Fruit fly (Drosophila melanogaster): ENCODE results near the gene CG33178.

Gene CG33178

DNA sequence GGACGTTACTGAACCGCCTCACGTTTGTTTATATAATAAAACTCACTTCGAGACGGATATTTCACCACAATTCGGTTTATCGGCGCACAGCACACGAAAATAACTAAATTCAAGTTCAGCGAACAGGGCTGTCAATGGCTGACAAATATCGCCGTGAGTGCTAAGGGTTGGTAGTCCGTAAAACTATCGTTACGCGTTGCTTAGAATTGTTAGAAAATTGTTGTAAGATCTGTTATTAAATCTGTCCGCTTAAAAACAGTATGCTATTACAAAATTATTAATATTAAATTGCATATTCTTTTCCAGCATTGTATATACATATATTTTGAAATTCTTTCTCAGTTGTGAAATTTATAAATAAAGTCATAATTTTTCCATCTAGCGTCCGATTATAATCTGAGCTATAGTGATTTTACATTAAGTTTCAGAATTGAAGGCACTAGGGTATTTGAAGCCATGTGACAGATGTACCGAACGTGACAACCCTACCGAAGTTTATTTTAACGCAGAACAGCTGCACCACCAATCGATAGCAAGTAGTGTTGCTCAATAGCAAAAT lies 2.0 kb downstream of the CG33178 start, which contains the start of gene Cox17 (continued):
- TF ChIP-seq CG12071 (GFP tag; optimal IDR thresholded peaks at IDR 0.05), result peak; percentile 20
- peak; percentile 82 for TF ChIP-seq CG17829 (tag; optimal IDR thresholded peaks at IDR 0.05)
- peak; percentile 65 for TF ChIP-seq Deaf1 (tag; optimal IDR thresholded peaks at IDR 0.05)
- TF ChIP-seq CG1602 (GFP tag; optimal IDR thresholded peaks at IDR 0.05), result peak; percentile 77
- peak; percentile 85 for TF ChIP-seq CG8924 (tag; optimal IDR thresholded peaks at IDR 0.05)
- TF ChIP-seq Mad (GFP tag; optimal IDR thresholded peaks at IDR 0.05), result peak; percentile 72
- no peak for TF ChIP-seq pros (GFP tag; optimal IDR thresholded peaks at IDR 0.05)
- TF ChIP-seq Ravus (GFP tag; IDR thresholded peaks at IDR 0.05), result no peak
- peak; percentile 55 for TF ChIP-seq run (tag; optimal IDR thresholded peaks at IDR 0.05)
- peak; percentile 71; the same call in 2 of the 3 replicates for TF ChIP-seq CG11695 (GFP tag; IDR thresholded peaks at IDR 0.05)
- peak; percentile 69 for TF ChIP-seq Usf (GFP tag; optimal IDR thresholded peaks at IDR 0.05)
- TF ChIP-seq Dip3 (GFP tag; optimal IDR thresholded peaks at IDR 0.05), result peak; percentile 49
- 0 out of 4 replicates have a peak, but pooled peaks have one; percentile 67 for TF ChIP-seq chinmo (GFP tag; IDR thresholded peaks at IDR 0.05; ENCODE audit: partially characterized antibody)
- TF ChIP-seq nerfin-2 (GFP tag; IDR thresholded peaks at IDR 0.05; ENCODE audit: partially characterized antibody), result 0 out of 2 replicates have a peak, but pooled peaks have one; percentile 45
- peak in 1 of 3 experiments; percentile 53 for TF ChIP-seq Stat92E (GFP tag; optimal IDR thresholded peaks at IDR 0.05)
- no peak for TF ChIP-seq CG8359 (GFP tag; optimal IDR thresholded peaks at IDR 0.05; ENCODE audit: borderline replicate concordance)
- peak; percentile 22 for TF ChIP-seq CrebB (tag; optimal IDR thresholded peaks at IDR 0.05)
- TF ChIP-seq Dp (GFP tag; optimal IDR thresholded peaks at IDR 0.05), result peak; percentile 19
- no peak for TF ChIP-seq CG16779 (GFP tag; IDR thresholded peaks at IDR 0.05)
- TF ChIP-seq CG11696 (GFP tag; IDR thresholded peaks at IDR 0.05), result no peak
- peak; percentile 6 for TF ChIP-seq salm (tag; optimal IDR thresholded peaks at IDR 0.05)
- peak; percentile 45; the same call in 2 of the 3 replicates for TF ChIP-seq CG14050 (GFP tag; IDR thresholded peaks at IDR 0.05)
- peak; percentile 53 for TF ChIP-seq nom (GFP tag; optimal IDR thresholded peaks at IDR 0.05)
- TF ChIP-seq CG2889 (GFP tag; IDR thresholded peaks at IDR 0.05), result 0 out of 3 replicates have a peak, but pooled peaks have one; percentile 40
- TF ChIP-seq CG8290 (GFP tag; optimal IDR thresholded peaks at IDR 0.05), result peak; percentile 86
- peak; percentile 64 to 78 for TF ChIP-seq CG8290 (tag; optimal IDR thresholded peaks at IDR 0.05)
- TF ChIP-seq jumu (GFP tag; optimal IDR thresholded peaks at IDR 0.05), result peak; percentile 49
- TF ChIP-seq CG31365 (tag; optimal IDR thresholded peaks at IDR 0.05), result no peak
- peak; percentile 66 for TF ChIP-seq CG5180 (GFP tag; optimal IDR thresholded peaks at IDR 0.05)
- TF ChIP-seq CG14965 (GFP tag; optimal IDR thresholded peaks at IDR 0.05; ENCODE audit: borderline replicate concordance), result no peak
- TF ChIP-seq Asciz (GFP tag; optimal IDR thresholded peaks at IDR 0.05), result peak; percentile 65
- peak; percentile 94 for TF ChIP-seq CG17361 (GFP tag; IDR thresholded peaks at IDR 0.05)
- TF ChIP-seq CG32767 (GFP tag; IDR thresholded peaks at IDR 0.05), result no peak; the same call in 1 of the 2 replicates
- peak; percentile 77 for TF ChIP-seq CG8388 (GFP tag; optimal IDR thresholded peaks at IDR 0.05)
- peak; percentile 67 for TF ChIP-seq CG2116 (GFP tag; optimal IDR thresholded peaks at IDR 0.05)
- TF ChIP-seq HLHmδ (GFP tag; optimal IDR thresholded peaks at IDR 0.05), result no peak
- TF ChIP-seq CG7357 (GFP tag; IDR thresholded peaks at IDR 0.05), result peak; percentile 56; the same call in 2 of the 3 replicates
- peak; percentile 81 for TF ChIP-seq NfI (GFP tag; optimal IDR thresholded peaks at IDR 0.05)
- TF ChIP-seq CG11398 (GFP tag; optimal IDR thresholded peaks at IDR 0.05), result no peak
- no peak for TF ChIP-seq corto (GFP tag; optimal IDR thresholded peaks at IDR 0.05)
- TF ChIP-seq croc (GFP tag; conservative IDR thresholded peaks at IDR 0.05), result peak; percentile 48
- TF ChIP-seq CG12155 (GFP tag; optimal IDR thresholded peaks at IDR 0.05), result peak; percentile 78
- no peak for TF ChIP-seq aop (GFP tag; IDR thresholded peaks at IDR 0.05)
- TF ChIP-seq grau (tag; optimal IDR thresholded peaks at IDR 0.05), result peak; percentile 86
- TF ChIP-seq Chrac-16 (GFP tag; optimal IDR thresholded peaks at IDR 0.05), result peak; percentile 84
- TF ChIP-seq lbe (GFP tag; optimal IDR thresholded peaks at IDR 0.05), result peak; percentile 67
- TF ChIP-seq dpn (GFP tag; optimal IDR thresholded peaks at IDR 0.05), result peak; percentile 75 to 82
- TF ChIP-seq mld (GFP tag; IDR thresholded peaks at IDR 0.05; ENCODE audit: partially characterized antibody), result peak; percentile 64; the same call in 1 of the 3 replicates
- no peak for TF ChIP-seq Lpt (GFP tag; optimal IDR thresholded peaks at IDR 0.05)

All from whole organism, embryonic.